Fruit fly (Drosophila melanogaster): ENCODE results near the gene CG1265.
A peak's percentile ranks its signal among the peaks of the same experiment; 100 is the strongest.

CG1265 gene

DNA sequence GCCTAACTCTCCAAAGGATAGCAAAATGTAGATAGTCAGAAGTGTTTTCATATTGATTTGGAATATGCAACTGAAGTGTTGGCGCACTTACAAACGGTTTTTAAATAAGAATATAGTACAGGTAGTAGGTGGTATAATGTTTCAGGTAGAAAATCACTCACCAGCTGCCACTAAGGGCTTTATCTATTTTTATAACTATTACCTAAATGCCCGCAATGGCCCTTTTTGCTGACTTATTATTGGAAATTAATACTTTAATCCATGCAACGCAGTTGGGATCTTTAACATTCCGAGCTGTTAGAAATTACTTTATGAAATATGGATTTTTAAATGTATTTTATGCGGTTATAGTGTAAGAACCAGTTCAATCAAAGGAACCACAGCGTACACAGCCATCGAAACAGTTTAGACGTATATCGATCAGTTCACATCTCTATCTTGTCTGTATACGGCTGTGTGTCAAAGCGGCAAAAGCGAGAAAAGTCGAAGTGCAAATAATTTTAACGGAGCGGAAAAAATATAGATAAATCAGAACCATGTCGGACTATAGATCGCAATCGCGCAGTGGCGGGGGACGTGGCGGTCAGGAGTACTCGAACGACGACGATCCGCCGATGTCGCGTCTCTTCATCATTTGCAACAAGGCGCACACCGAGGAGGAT is 29.0 kb downstream of the CG1265 start, which contains the start of the genes srw and CG1316:
Gene srw (minus strand): TSS at position 51 of the 662 bp plus-strand sequence.
Gene CG1316 (plus strand): TSS at position 424 of the 662 bp plus-strand sequence.
- TF ChIP-seq fd85E (GFP tag; optimal IDR thresholded peaks at IDR 0.05) = no peak
- peak; percentile 12 for TF ChIP-seq esn (GFP tag; optimal IDR thresholded peaks at IDR 0.05)
- TF ChIP-seq Sox14 (GFP tag; optimal IDR thresholded peaks at IDR 0.05) = peak; percentile 6
- TF ChIP-seq CG1621 (tag; optimal IDR thresholded peaks at IDR 0.05) = peak; percentile 53
- TF ChIP-seq CG8119 (GFP tag; IDR thresholded peaks at IDR 0.05) = no peak
- no peak for TF ChIP-seq Blimp-1 (GFP tag; optimal IDR thresholded peaks at IDR 0.05)

DNA sequence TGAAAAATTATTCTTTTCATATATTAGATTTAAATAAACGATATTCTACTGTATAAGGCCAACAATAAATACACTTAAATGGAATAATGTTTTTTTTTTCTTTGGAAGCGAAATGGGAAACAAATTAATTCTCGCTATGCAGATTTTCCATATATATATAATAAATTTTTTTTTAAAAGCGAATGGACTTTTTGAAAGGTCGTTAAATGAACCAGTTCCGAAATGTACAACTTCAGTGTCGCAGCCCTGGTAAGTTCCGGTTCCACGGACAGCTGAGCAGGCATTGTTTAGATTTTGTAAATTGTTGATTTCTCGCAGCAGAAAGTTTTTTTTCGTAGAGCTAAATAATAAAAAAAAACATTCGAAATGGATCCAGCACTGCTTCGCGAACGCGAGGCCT is 32.2 kb downstream of the CG1265 start, which contains the start of gene TfIIEbeta:
Gene TfIIEbeta (plus strand): TSS at position 255 of the 400 bp plus-strand sequence.
- TF ChIP-seq CG31627 (GFP tag; optimal IDR thresholded peaks at IDR 0.05) (no peak), dac (GFP tag; optimal IDR thresholded peaks at IDR 0.05) (no peak), eg (GFP tag; IDR thresholded peaks at IDR 0.05) (peak; percentile 64; the same call in 2 of the 3 replicates), fkh (GFP tag; optimal IDR thresholded peaks at IDR 0.05) (peak; percentile 38), Ets96B (tag; optimal IDR thresholded peaks at IDR 0.05) (no peak), CG4318 (GFP tag; optimal IDR thresholded peaks at IDR 0.05) (no peak), Met (GFP tag; optimal IDR thresholded peaks at IDR 0.05) (no peak), fd59A (GFP tag; optimal IDR thresholded peaks at IDR 0.05) (no peak), svp (GFP tag) (peak; percentile 72), Sox14 (GFP tag; optimal IDR thresholded peaks at IDR 0.05) (peak; percentile 37), Eip78C (GFP tag) (peak; percentile 80), acj6 (GFP tag; optimal IDR thresholded peaks at IDR 0.05) (no peak), esn (GFP tag; optimal IDR thresholded peaks at IDR 0.05) (peak; percentile 18), CG6792 (GFP tag; optimal IDR thresholded peaks at IDR 0.05) (no peak), CG3032 (tag; optimal IDR thresholded peaks at IDR 0.05) (peak; percentile 10), CG7368 (GFP tag; optimal IDR thresholded peaks at IDR 0.05) (no peak), dsx (GFP tag; optimal IDR thresholded peaks at IDR 0.05; ENCODE audit: poor library complexity, severe bottlenecking) (peak; percentile 45), CG8119 (GFP tag; IDR thresholded peaks at IDR 0.05) (peak; percentile 46; the same call in 1 of the 3 replicates), CG6163 (GFP tag; IDR thresholded peaks at IDR 0.05) (0 out of 3 replicates have a peak, but pooled peaks have one; percentile 33), CG6854 (GFP tag; optimal IDR thresholded peaks at IDR 0.05) (peak; percentile 17), Lpt (GFP tag; optimal IDR thresholded peaks at IDR 0.05) (no peak), fd85E (GFP tag; optimal IDR thresholded peaks at IDR 0.05) (no peak), CG9139 (GFP tag; optimal IDR thresholded peaks at IDR 0.05) (no peak), CG3919 (GFP tag; optimal IDR thresholded peaks at IDR 0.05) (peak; percentile 9), CG15336 (GFP tag; IDR thresholded peaks at IDR 0.05) (peak; percentile 53; the same call in 1 of the 2 replicates), CG10669 (GFP tag; optimal IDR thresholded peaks at IDR 0.05) (no peak), Hr4 (GFP tag; optimal IDR thresholded peaks at IDR 0.05) (no peak)

DNA sequence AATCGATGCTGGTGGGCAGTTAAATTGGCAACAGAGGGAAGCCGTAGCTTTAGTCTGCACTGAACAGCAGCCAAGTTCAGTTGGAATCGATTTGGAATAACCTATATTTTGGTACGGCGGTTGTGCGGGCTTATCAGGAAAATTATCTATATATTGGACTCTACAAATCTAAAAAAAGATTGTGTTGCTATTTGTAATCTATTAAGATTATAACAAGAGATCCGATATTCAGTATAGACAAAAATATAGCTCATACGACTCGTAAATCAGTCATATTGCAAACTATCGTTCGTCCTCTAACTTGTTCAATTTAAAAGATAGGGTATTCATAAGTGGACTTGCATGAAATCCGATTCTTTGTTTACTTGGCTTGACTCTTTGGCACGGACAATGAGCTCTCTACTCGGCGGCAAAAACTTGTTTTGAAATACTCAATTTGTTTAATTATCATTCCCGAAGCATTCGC is 34.0 kb downstream of the CG1265 start, which contains the start of gene Hexo1:
Gene Hexo1 (plus strand): TSS at position 51 of the 466 bp plus-strand sequence.
- TF ChIP-seq Hr4 (GFP tag; optimal IDR thresholded peaks at IDR 0.05) = no peak
- TF ChIP-seq CG32006 (GFP tag; optimal IDR thresholded peaks at IDR 0.05) = peak; percentile 71
- TF ChIP-seq topi (GFP tag; optimal IDR thresholded peaks at IDR 0.05) = peak; percentile 76
- TF ChIP-seq esn (GFP tag; optimal IDR thresholded peaks at IDR 0.05) = peak; percentile 77
- TF ChIP-seq Lpt (GFP tag; optimal IDR thresholded peaks at IDR 0.05) = peak; percentile 10
- no peak for TF ChIP-seq CG7368 (GFP tag; optimal IDR thresholded peaks at IDR 0.05)
- peak; percentile 54 for TF ChIP-seq CG11762 (GFP tag; optimal IDR thresholded peaks at IDR 0.05; ENCODE audit: insufficient read depth)
- peak; percentile 47 for TF ChIP-seq cyc (GFP tag; optimal IDR thresholded peaks at IDR 0.05)
- peak; percentile 73 for TF ChIP-seq net (GFP tag; optimal IDR thresholded peaks at IDR 0.05)
- no peak for TF ChIP-seq CG11294 (GFP tag; IDR thresholded peaks at IDR 0.05)
- TF ChIP-seq CG6854 (GFP tag; optimal IDR thresholded peaks at IDR 0.05) = peak; percentile 57
- peak; percentile 64 for TF ChIP-seq CG31627 (GFP tag; optimal IDR thresholded peaks at IDR 0.05)
- TF ChIP-seq salr (GFP tag; optimal IDR thresholded peaks at IDR 0.05) = no peak
- TF ChIP-seq OdsH (GFP tag; optimal IDR thresholded peaks at IDR 0.05) = no peak
- TF ChIP-seq Eip78C (GFP tag) = peak; percentile 95
- no peak for TF ChIP-seq vri (GFP tag; optimal IDR thresholded peaks at IDR 0.05)
- peak; percentile 68 for TF ChIP-seq Hr39 (GFP tag; optimal IDR thresholded peaks at IDR 0.05)
- peak; percentile 46 for TF ChIP-seq CG1621 (tag; optimal IDR thresholded peaks at IDR 0.05)
- TF ChIP-seq CG4318 (GFP tag; optimal IDR thresholded peaks at IDR 0.05) = no peak
- TF ChIP-seq CG6163 (GFP tag; IDR thresholded peaks at IDR 0.05) = peak; percentile 22; the same call in 1 of the 3 replicates
- TF ChIP-seq CG10631 (GFP tag; optimal IDR thresholded peaks at IDR 0.05) = no peak
- TF ChIP-seq Ets96B (tag; optimal IDR thresholded peaks at IDR 0.05) = peak; percentile 57
- TF ChIP-seq CG16779 (tag; optimal IDR thresholded peaks at IDR 0.05) = no peak
- TF ChIP-seq fd59A (GFP tag; optimal IDR thresholded peaks at IDR 0.05) = peak; percentile 51
- TF ChIP-seq CG6808 (GFP tag; optimal IDR thresholded peaks at IDR 0.05) = peak; percentile 72
- TF ChIP-seq achi (GFP tag; optimal IDR thresholded peaks at IDR 0.05) = peak; percentile 65
- peak; percentile 63 for TF ChIP-seq CG34406 (GFP tag; optimal IDR thresholded peaks at IDR 0.05)
- TF ChIP-seq fd85E (GFP tag; optimal IDR thresholded peaks at IDR 0.05) = no peak

Data from whole organism, prepupa.